Fruit fly (Drosophila melanogaster) whole organism, wandering third instar larva: ENCODE results near the gene Prp6.

Experiments
- CG32264 ChIP-seq: fragments of 200-800 bp; sonication (Bioruptor generic); optimal IDR thresholded peaks from 2 replicates; lab custom pipeline; 2016; ENCODE audit warnings: missing biosample characterization, missing genetic modification characterization
- CG9705 ChIP-seq: fragments of 200-800 bp; sonication (Bioruptor generic); optimal IDR thresholded peaks from 2 replicates; lab custom pipeline; 2018; ENCODE audit warnings: missing biosample characterization, mild to moderate bottlenecking, missing genetic modification characterization
- CrebA ChIP-seq: fragments of 200-800 bp; sonication (Bioruptor generic); optimal IDR thresholded peaks from 2 replicates; lab custom pipeline; 2016; ENCODE audit warnings: missing biosample characterization, mild to moderate bottlenecking, missing genetic modification characterization, borderline replicate concordance
- Dfd ChIP-seq: fragments of >200 bp; optimal IDR thresholded peaks from 2 replicates; lab custom pipeline; 2017; ENCODE audit warnings: missing biosample characterization, missing genetic modification characterization
- Dif ChIP-seq: fragments of 200-275, 200-300 bp; sonication (Bioruptor generic); optimal IDR thresholded peaks from 2 replicates; lab custom pipeline; 2018; ENCODE audit warnings: missing biosample characterization, missing genetic modification characterization; ENCODE audit not compliant: partially characterized antibody
- GATAd ChIP-seq: sonication (Bioruptor generic); optimal IDR thresholded peaks from 2 replicates; lab custom pipeline; 2016; ENCODE audit warnings: missing biosample characterization, missing genetic modification characterization
- Hnf4 ChIP-seq: fragments of 200-800 bp; sonication (Bioruptor generic); optimal IDR thresholded peaks from 2 replicates; lab custom pipeline; 2016; ENCODE audit warnings: missing biosample characterization, mild to moderate bottlenecking, missing genetic modification characterization
- Hr78 ChIP-seq: fragments of >200 bp; optimal IDR thresholded peaks from 2 replicates; lab custom pipeline; 2017; ENCODE audit warnings: missing biosample characterization, missing genetic modification characterization
- Hr83 ChIP-seq: fragments of 200-300 bp; sonication (Bioruptor generic); optimal IDR thresholded peaks from 2 replicates; lab custom pipeline; 2016; ENCODE audit warnings: missing biosample characterization, mild to moderate bottlenecking, missing genetic modification characterization, moderate library complexity; ENCODE audit not compliant: poor library complexity, severe bottlenecking
- Jra ChIP-seq: sonication (Bioruptor generic); optimal IDR thresholded peaks from 2 replicates; lab custom pipeline; 2016; ENCODE audit warnings: missing biosample characterization, missing genetic modification characterization
- Mio ChIP-seq: sonication (Bioruptor generic); optimal IDR thresholded peaks from 2 replicates; lab custom pipeline; 2016; ENCODE audit warnings: missing biosample characterization, missing genetic modification characterization
- Myc ChIP-seq: fragments of >200 bp; optimal IDR thresholded peaks from 2 replicates; lab custom pipeline; 2017
- N ChIP-seq: fragments of >200 bp; optimal IDR thresholded peaks from 2 replicates; lab custom pipeline; 2018; ENCODE audit warnings: missing biosample characterization, missing external identifiers, missing genetic modification characterization
- OdsH ChIP-seq: fragments of 200-800 bp; sonication (Bioruptor generic); optimal IDR thresholded peaks from 2 replicates; lab custom pipeline; 2016; ENCODE audit warnings: missing biosample characterization, mild to moderate bottlenecking, missing genetic modification characterization
- Rel ChIP-seq, 2 experiments: fragments of 200-800 bp; sonication (Bioruptor generic) in 1 of 2; optimal IDR thresholded peaks; 2 replicates in 1 of 2; 3 replicates in 1 of 2; lab custom pipeline; 2016 to 2019; ENCODE audit warnings: mild to moderate bottlenecking in 2 of 2, missing biosample characterization in 2 of 2, missing genetic modification characterization in 2 of 2, moderate library complexity in 1 of 2
- Sp1 ChIP-seq: fragments of 200-800 bp; sonication (Bioruptor generic); optimal IDR thresholded peaks from 3 replicates; lab custom pipeline; 2019; ENCODE audit warnings: missing biosample characterization, mild to moderate bottlenecking, missing genetic modification characterization, moderate library complexity
- br ChIP-seq: fragments of 200-800 bp; sonication (Bioruptor generic); optimal IDR thresholded peaks from 2 replicates; lab custom pipeline; 2016; ENCODE audit warnings: missing biosample characterization, missing genetic modification characterization
- brk ChIP-seq: fragments of 200-800 bp; sonication (Bioruptor generic); optimal IDR thresholded peaks from 2 replicates; lab custom pipeline; 2016; ENCODE audit warnings: missing biosample characterization, mild to moderate bottlenecking, missing genetic modification characterization
- dsf ChIP-seq: sonication (Bioruptor generic); optimal IDR thresholded peaks from 2 replicates; lab custom pipeline; 2016; ENCODE audit warnings: missing biosample characterization, missing genetic modification characterization, borderline replicate concordance
- ey ChIP-seq: fragments of 200-800 bp; sonication (Bioruptor generic); optimal IDR thresholded peaks from 2 replicates; lab custom pipeline; 2016; ENCODE audit warnings: missing biosample characterization, missing genetic modification characterization
- foxo ChIP-seq, 2 experiments: fragments of 200-800 bp; sonication (Bioruptor generic); optimal IDR thresholded peaks; 2 replicates in 1 of 2; 3 replicates in 1 of 2; lab custom pipeline; 2016 to 2017; ENCODE audit warnings: missing biosample characterization in 2 of 2, missing genetic modification characterization in 2 of 2
- fru ChIP-seq: fragments of 200-800 bp; sonication (Bioruptor generic); optimal IDR thresholded peaks from 3 replicates; lab custom pipeline; 2016; ENCODE audit warnings: missing biosample characterization, mild to moderate bottlenecking, missing genetic modification characterization
- h ChIP-seq: fragments of 200-800 bp; sonication (Bioruptor generic); optimal IDR thresholded peaks from 3 replicates; lab custom pipeline; 2016; ENCODE audit warnings: missing biosample characterization, mild to moderate bottlenecking, missing genetic modification characterization
- jim ChIP-seq: fragments of 175-275, 200-325 bp; sonication (Bioruptor generic); optimal IDR thresholded peaks from 2 replicates; lab custom pipeline; 2016; ENCODE audit warnings: missing biosample characterization, mild to moderate bottlenecking, missing genetic modification characterization
- lola ChIP-seq: fragments of >200 bp; optimal IDR thresholded peaks from 2 replicates; lab custom pipeline; 2017; ENCODE audit warnings: missing biosample characterization, missing genetic modification characterization
- pan ChIP-seq: fragments of >200 bp; optimal IDR thresholded peaks from 2 replicates; lab custom pipeline; 2017
- psq ChIP-seq: fragments of 200-800 bp; sonication (Bioruptor generic); optimal IDR thresholded peaks from 3 replicates; lab custom pipeline; 2017; ENCODE audit warnings: missing biosample characterization, mild to moderate bottlenecking, missing genetic modification characterization, moderate library complexity
- rgr ChIP-seq: fragments of 200-800 bp; sonication (Bioruptor generic); optimal IDR thresholded peaks from 3 replicates; lab custom pipeline; 2016; ENCODE audit warnings: missing biosample characterization, mild to moderate bottlenecking, missing genetic modification characterization
- sage ChIP-seq: fragments of 200-800 bp; sonication (Bioruptor generic); optimal IDR thresholded peaks from 2 replicates; lab custom pipeline; 2016; ENCODE audit warnings: missing biosample characterization, mild to moderate bottlenecking, missing genetic modification characterization
- sv ChIP-seq: fragments of 200-800 bp; sonication (Bioruptor generic); optimal IDR thresholded peaks from 3 replicates; lab custom pipeline; 2016; ENCODE audit warnings: missing biosample characterization, missing genetic modification characterization
- tai ChIP-seq: sonication (Bioruptor generic); optimal IDR thresholded peaks from 2 replicates; lab custom pipeline; 2016; ENCODE audit warnings: missing biosample characterization, missing genetic modification characterization
- usp ChIP-seq: fragments of >200 bp; optimal IDR thresholded peaks from 2 replicates; lab custom pipeline; 2017; ENCODE audit warnings: missing biosample characterization, missing genetic modification characterization
- woc ChIP-seq: sonication (Bioruptor generic); optimal IDR thresholded peaks from 2 replicates; lab custom pipeline; 2016; ENCODE audit warnings: missing biosample characterization, mild to moderate bottlenecking, missing genetic modification characterization

The Prp6 gene

dm6 chr3L:18895079-18895478 is 10.1 kb upstream of the Prp6 start:
- TF ChIP-seq pan (lab: Kevin White, UChicago): no peak
- TF ChIP-seq lola (GFP tag; lab: Kevin White, UChicago): no peak
- TF ChIP-seq Sp1 (GFP tag; lab: Kevin White, UChicago): peak; percentile 44
- TF ChIP-seq Dif: no peak
- TF ChIP-seq Dfd (GFP tag; lab: Kevin White, UChicago): no peak
- TF ChIP-seq rgr (GFP tag; lab: Kevin White, UChicago): no peak
- TF ChIP-seq br (GFP tag; lab: Kevin White, UChicago): no peak
- no peak for TF ChIP-seq psq (GFP tag; lab: Kevin White, UChicago)
- no peak for TF ChIP-seq N
- TF ChIP-seq Rel (GFP tag; optimal IDR thresholded peaks at IDR 0.05; lab: Kevin White, UChicago): peak; percentile 13
- no peak for TF ChIP-seq Rel (tag; optimal IDR thresholded peaks at IDR 0.05; lab: Kevin White, UChicago)
- TF ChIP-seq tai: no peak
- TF ChIP-seq CG32264 (GFP tag; lab: Kevin White, UChicago): no peak
- TF ChIP-seq ey (GFP tag; lab: Kevin White, UChicago): no peak
- TF ChIP-seq dsf (GFP tag; lab: Kevin White, UChicago): no peak
- TF ChIP-seq GATAd (GFP tag; lab: Kevin White, UChicago): no peak
- TF ChIP-seq Myc (lab: Kevin White, UChicago): no peak
- no peak for TF ChIP-seq woc (GFP tag; lab: Kevin White, UChicago)
- no peak for TF ChIP-seq Hr78
- TF ChIP-seq foxo (GFP tag; optimal IDR thresholded peaks at IDR 0.05; lab: Kevin White, UChicago): no peak
- peak; percentile 15 for TF ChIP-seq h (GFP tag; lab: Kevin White, UChicago)
- no peak for TF ChIP-seq OdsH (GFP tag; lab: Kevin White, UChicago)
- TF ChIP-seq jim (GFP tag; lab: Kevin White, UChicago): no peak
- TF ChIP-seq brk (GFP tag; lab: Kevin White, UChicago): peak; percentile 43
- TF ChIP-seq fru (GFP tag; lab: Kevin White, UChicago): no peak
- peak; percentile 36 for TF ChIP-seq CrebA
- no peak for TF ChIP-seq Hnf4 (GFP tag; lab: Kevin White, UChicago)
- no peak for TF ChIP-seq CG9705 (GFP tag; lab: Kevin White, UChicago)
- no peak for TF ChIP-seq Mio (GFP tag; lab: Kevin White, UChicago)
- no peak for TF ChIP-seq Jra
- peak; percentile 26 for TF ChIP-seq sage (GFP tag; lab: Kevin White, UChicago)
- no peak for TF ChIP-seq usp

dm6 chr3L:18896297-18896863 is 8.8 kb upstream of the Prp6 start:
- TF ChIP-seq Hr83 (GFP tag; lab: Kevin White, UChicago) (no peak), br (GFP tag; lab: Kevin White, UChicago) (peak; percentile 12), psq (GFP tag; lab: Kevin White, UChicago) (no peak), CrebA (no peak), usp (no peak), dsf (GFP tag; lab: Kevin White, UChicago) (no peak), jim (GFP tag; lab: Kevin White, UChicago) (no peak), Sp1 (GFP tag; lab: Kevin White, UChicago) (peak; percentile 41)

- TF ChIP-seq sage (GFP tag; lab: Kevin White, UChicago): no peak
- no peak for TF ChIP-seq Jra
- TF ChIP-seq Hr83 (GFP tag; lab: Kevin White, UChicago): no peak
- TF ChIP-seq GATAd (GFP tag; lab: Kevin White, UChicago): no peak
- TF ChIP-seq OdsH (GFP tag; lab: Kevin White, UChicago): no peak
- TF ChIP-seq Rel (GFP tag; optimal IDR thresholded peaks at IDR 0.05; lab: Kevin White, UChicago): no peak
- no peak for TF ChIP-seq Rel (tag; optimal IDR thresholded peaks at IDR 0.05; lab: Kevin White, UChicago)
- TF ChIP-seq sv (GFP tag; lab: Kevin White, UChicago): no peak
- TF ChIP-seq jim (GFP tag; lab: Kevin White, UChicago): peak; percentile 65
- no peak for TF ChIP-seq rgr (GFP tag; lab: Kevin White, UChicago)
- TF ChIP-seq, all 38 proteins: peak for 1
These were observed 7.6 kb upstream of the Prp6 start for dm6 chr3L:18897459-18898085.
